Worm (Caenorhabditis elegans) whole organism, early embryonic: ENCODE data around the gene F11D11.3.

ENCODE experiments used
- B0310.2 ChIP-seq: sonication (generic microtip); optimal IDR thresholded peaks from 2 replicates; lab custom pipeline; 2016; ENCODE audit warnings: mild to moderate bottlenecking, missing genetic modification characterization, missing compliant biosample characterization
- aly-1 ChIP-seq: sonication (generic microtip); optimal IDR thresholded peaks from 2 replicates; lab custom pipeline; 2016; ENCODE audit warnings: missing genetic modification characterization, missing compliant biosample characterization
- ama-1 ChIP-seq: fragments of 150-350 bp; optimal IDR thresholded peaks from 2 replicates; lab custom pipeline; 2014
- ceh-13 ChIP-seq: fragments of 200-800 bp; sonication (Bioruptor generic); optimal IDR thresholded peaks from 2 replicates; lab custom pipeline; 2018; ENCODE audit warnings: mild to moderate bottlenecking, missing genetic modification characterization, missing compliant biosample characterization
- ets-7 ChIP-seq: sonication (generic microtip); optimal IDR thresholded peaks from 2 replicates; lab custom pipeline; 2016; ENCODE audit warnings: missing genotype, missing genetic modification characterization, missing compliant biosample characterization
- flt-1 ChIP-seq: fragments of 200-800 bp; sonication (Bioruptor generic); IDR thresholded peaks from 2 replicates; pipeline ENCODE4 v1.3.6; 2022; ENCODE audit warnings: missing genetic modification characterization, missing compliant biosample characterization
- hmbx-1 ChIP-seq: sonication (generic microtip); optimal IDR thresholded peaks from 2 replicates; lab custom pipeline; 2016; ENCODE audit warnings: mild to moderate bottlenecking, missing genetic modification characterization, missing compliant biosample characterization
- hmg-4 ChIP-seq: fragments of 200-800 bp; sonication (Bioruptor generic); optimal IDR thresholded peaks from 2 replicates; lab custom pipeline; 2018; ENCODE audit warnings: mild to moderate bottlenecking, missing genetic modification characterization, missing compliant biosample characterization
- hnd-1 ChIP-seq: sonication (generic microtip); optimal IDR thresholded peaks from 2 replicates; lab custom pipeline; 2016; ENCODE audit warnings: missing genetic modification characterization, missing compliant biosample characterization
- pes-1 ChIP-seq: fragments of 200-800 bp; sonication (Bioruptor generic); IDR thresholded peaks from 2 replicates; pipeline ENCODE4 v1.3.6; 2022; ENCODE audit warnings: missing genetic modification reagents, missing genetic modification characterization, missing compliant biosample characterization
- scrt-1 ChIP-seq: fragments of 200-800 bp; sonication (Bioruptor generic); IDR thresholded peaks from 2 replicates; pipeline ENCODE4 v1.3.6; 2022; ENCODE audit warnings: missing genetic modification characterization, missing compliant biosample characterization
- sea-1 ChIP-seq: fragments of 200-800 bp; sonication (Bioruptor generic); conservative IDR thresholded peaks from 2 replicates; pipeline ENCODE4 v1.3.6; 2022; ENCODE audit warnings: missing genetic modification characterization, missing compliant biosample characterization
- tra-4 ChIP-seq: sonication (generic microtip); optimal IDR thresholded peaks from 2 replicates; lab custom pipeline; 2017; ENCODE audit warnings: missing genetic modification characterization, missing compliant biosample characterization

- TF ChIP-seq pes-1 (GFP tag; lab: Robert Waterston, UW) (no peak), ama-1 (lab: Kevin White, UChicago) (no peak), sea-1 (GFP tag; lab: Robert Waterston, UW) (no peak), tra-4 (no peak), hmbx-1 (tag; lab: Kevin White, UChicago) (no peak), flt-1 (GFP tag; lab: Robert Waterston, UW) (no peak), B0310.2 (tag; lab: Kevin White, UChicago) (no peak), hmg-4 (no peak), scrt-1 (GFP tag; lab: Robert Waterston, UW) (no peak), aly-1 (tag; lab: Kevin White, UChicago) (no peak), ets-7 (no peak), hnd-1 (no peak), ceh-13 (GFP tag; lab: Kevin White, UChicago) (no peak)
Measured at ce11 chrV:18787417-18787918, 27.4 kb upstream of the F11D11.3 start, which contains the start of gene Y17D7B.2.
